Worm (Caenorhabditis elegans) whole organism, L2 larva: ENCODE results near the gene tsp-16.

Source experiments
- F13H6.1 ChIP-seq: sonication (generic microtip); optimal IDR thresholded peaks from 2 replicates; lab custom pipeline; 2016; ENCODE audit warnings: missing genetic modification characterization, missing compliant biosample characterization
- mab-5 ChIP-seq: fragments of 150-350 bp; optimal IDR thresholded peaks from 2 replicates; lab custom pipeline; 2014; ENCODE audit warnings: missing biosample characterization, missing genetic modification characterization
- nhr-10 ChIP-seq: sonication (generic microtip); optimal IDR thresholded peaks from 2 replicates; lab custom pipeline; 2017; ENCODE audit warnings: missing biosample characterization, missing genetic modification characterization
- nhr-12 ChIP-seq: fragments of 150-350 bp; optimal IDR thresholded peaks from 2 replicates; lab custom pipeline; 2014; ENCODE audit warnings: missing biosample characterization, missing genetic modification characterization
- nhr-25 ChIP-seq: fragments of 150-350 bp; sonication (generic microtip); optimal IDR thresholded peaks from 3 replicates; lab custom pipeline; 2014; ENCODE audit warnings: missing biosample characterization, missing genetic modification characterization
- nhr-6 ChIP-seq: fragments of 150-350 bp; optimal IDR thresholded peaks from 2 replicates; lab custom pipeline; 2014; ENCODE audit warnings: missing biosample characterization, missing genetic modification characterization
- nhr-77 ChIP-seq: fragments of 150-350 bp; optimal IDR thresholded peaks from 2 replicates; lab custom pipeline; 2014; ENCODE audit warnings: missing biosample characterization, missing genetic modification characterization
- unc-62 ChIP-seq: fragments of 150-350 bp; optimal IDR thresholded peaks from 2 replicates; lab custom pipeline; 2014; ENCODE audit warnings: missing biosample characterization, missing genetic modification reagents, missing genetic modification characterization
- ztf-4 ChIP-seq: fragments of 150-350 bp; optimal IDR thresholded peaks from 2 replicates; lab custom pipeline; 2014; ENCODE audit warnings: missing biosample characterization, missing genetic modification characterization

DNA sequence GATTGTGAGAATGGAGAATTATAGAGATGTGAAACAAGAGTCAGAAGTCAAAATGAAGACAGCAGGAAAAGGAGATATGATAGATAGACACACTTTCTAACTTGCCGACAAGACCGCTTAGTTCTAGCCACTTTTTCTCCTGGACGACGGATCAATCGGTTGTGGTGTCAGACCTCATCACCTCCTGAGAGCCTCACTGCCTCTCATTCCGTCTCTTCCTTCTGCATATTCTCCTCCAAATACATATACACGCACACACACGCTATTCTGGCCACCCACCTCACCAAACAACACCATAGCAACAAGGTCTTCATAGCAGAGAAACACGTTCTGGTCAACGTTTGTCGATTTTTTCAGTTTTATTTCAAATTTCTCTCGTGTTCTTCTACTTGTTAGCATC, 29.4 kb downstream of the tsp-16 start, which contains the start of gene F01E11.3:
- TF ChIP-seq nhr-10: no peak
- TF ChIP-seq mab-5: no peak
- TF ChIP-seq nhr-77: no peak
- no peak for TF ChIP-seq nhr-12 (tag; lab: Kevin White, UChicago)
- TF ChIP-seq ztf-4: no peak
- TF ChIP-seq nhr-25 (tag; lab: Kevin White, UChicago): no peak
- no peak for TF ChIP-seq unc-62 (GFP tag; lab: Kevin White, UChicago)
- no peak for TF ChIP-seq F13H6.1 (tag; lab: Kevin White, UChicago)
- no peak for TF ChIP-seq nhr-6 (tag; lab: Kevin White, UChicago)
